Worm (Caenorhabditis elegans) whole organism, young adult: Measurements from ENCODE around the gene Y41D4A.4.

ENCODE experiments used
- B0019.2 ChIP-seq: fragments of 200-800 bp; sonication (Bioruptor generic); conservative IDR thresholded peaks from 2 replicates; pipeline ENCODE4 v1.3.6; 2022; ENCODE audit warnings: missing genetic modification reagents, missing genetic modification characterization, missing compliant biosample characterization
- B0035.1 ChIP-seq: sonication (generic microtip); optimal IDR thresholded peaks from 2 replicates; lab custom pipeline; 2016; ENCODE audit warnings: missing genetic modification characterization, mild to moderate bottlenecking, missing compliant biosample characterization, missing genotype, missing genetic modification reagents
- B0336.3 ChIP-seq: fragments of 200-800 bp; sonication (Bioruptor generic); IDR thresholded peaks from 2 replicates; pipeline ENCODE4 v1.3.6; 2022; ENCODE audit warnings: missing genetic modification characterization, missing compliant biosample characterization
- D2030.7 ChIP-seq: fragments of 200-800 bp; sonication (Bioruptor generic); IDR thresholded peaks from 2 replicates; pipeline ENCODE4 v1.3.6; 2022; ENCODE audit warnings: missing genetic modification reagents, missing genetic modification characterization, missing compliant biosample characterization
- F23B12.7 ChIP-seq: sonication (generic microtip); optimal IDR thresholded peaks from 2 replicates; lab custom pipeline; 2017; ENCODE audit warnings: missing genetic modification characterization, mild to moderate bottlenecking, missing compliant biosample characterization, antibody characterized with exemption, moderate library complexity; ENCODE audit not compliant: insufficient read depth
- F33H1.4 ChIP-seq: fragments of 200-800 bp; sonication (Bioruptor generic); IDR thresholded peaks from 2 replicates; pipeline ENCODE4 v1.3.6; 2022; ENCODE audit warnings: missing genetic modification reagents, missing genetic modification characterization, missing compliant biosample characterization
- F52B5.7 ChIP-seq: sonication (generic microtip); optimal IDR thresholded peaks from 2 replicates; lab custom pipeline; 2016; ENCODE audit warnings: mild to moderate bottlenecking, missing genetic modification characterization, missing compliant biosample characterization
- K12H6.12 ChIP-seq: fragments of 200-800 bp; sonication (Bioruptor generic); optimal IDR thresholded peaks from 2 replicates; lab custom pipeline; 2018; ENCODE audit warnings: mild to moderate bottlenecking, missing genetic modification characterization, missing compliant biosample characterization
- T07F8.4 ChIP-seq: sonication (generic microtip); optimal IDR thresholded peaks from 2 replicates; lab custom pipeline; 2016; ENCODE audit warnings: mild to moderate bottlenecking, missing genetic modification characterization, moderate library complexity, missing compliant biosample characterization
- T26A5.8 ChIP-seq: sonication (generic microtip); optimal IDR thresholded peaks from 2 replicates; lab custom pipeline; 2016; ENCODE audit warnings: missing genetic modification characterization, missing compliant biosample characterization
- ZK185.1 ChIP-seq: sonication (generic microtip); optimal IDR thresholded peaks from 2 replicates; lab custom pipeline; 2016; ENCODE audit warnings: mild to moderate bottlenecking, missing genetic modification characterization, missing compliant biosample characterization; ENCODE audit not compliant: poor library complexity, severe bottlenecking
- aptf-3 ChIP-seq: fragments of 200-800 bp; sonication (Bioruptor generic); IDR thresholded peaks from 2 replicates; pipeline ENCODE4 v1.3.6; 2022; ENCODE audit warnings: missing genetic modification characterization, missing compliant biosample characterization
- atf-7 ChIP-seq: sonication (generic microtip); optimal IDR thresholded peaks from 2 replicates; lab custom pipeline; 2017; ENCODE audit warnings: mild to moderate bottlenecking, missing genetic modification characterization, missing compliant biosample characterization
- athp-1 ChIP-seq: sonication (generic microtip); optimal IDR thresholded peaks from 2 replicates; lab custom pipeline; 2017; ENCODE audit warnings: mild to moderate bottlenecking, missing genetic modification characterization, missing compliant biosample characterization
- bed-1 ChIP-seq: fragments of 200-800 bp; sonication (Bioruptor generic); IDR thresholded peaks from 2 replicates; pipeline ENCODE4 v1.3.6; 2022; ENCODE audit warnings: missing genetic modification reagents, missing genetic modification characterization, missing compliant biosample characterization
- ccch-3 ChIP-seq: fragments of 200-800 bp; sonication (Bioruptor generic); optimal IDR thresholded peaks from 2 replicates; lab custom pipeline; 2018; ENCODE audit warnings: mild to moderate bottlenecking, missing genetic modification characterization, missing compliant biosample characterization
- cebp-1 ChIP-seq, 2 experiments: fragments of 200-800 bp in 1 of 2; sonication (Bioruptor generic) in 1 of 2; sonication (generic microtip) in 1 of 2; IDR thresholded peaks in 1 of 2; optimal IDR thresholded peaks in 1 of 2; 2 replicates each; pipeline versions ENCODE4 v1.3.6 to Lab custom; 2017 to 2022; ENCODE audit warnings: missing compliant biosample characterization in 2 of 2, missing genetic modification characterization in 2 of 2, mild to moderate bottlenecking in 1 of 2, missing genetic modification reagents in 1 of 2, moderate library complexity in 1 of 2
- chd-7 ChIP-seq: sonication (generic microtip); optimal IDR thresholded peaks from 2 replicates; lab custom pipeline; 2016; ENCODE audit warnings: mild to moderate bottlenecking, missing genetic modification characterization, moderate library complexity, missing compliant biosample characterization
- dpff-1 ChIP-seq: sonication (generic microtip); optimal IDR thresholded peaks from 2 replicates; lab custom pipeline; 2017; ENCODE audit warnings: mild to moderate bottlenecking, missing genetic modification characterization, missing compliant biosample characterization
- efl-1 ChIP-seq: fragments of 150-350 bp; optimal IDR thresholded peaks from 2 replicates; lab custom pipeline; 2014; ENCODE audit warnings: missing biosample characterization, missing genetic modification reagents, missing genetic modification characterization
- egl-18 ChIP-seq: fragments of 200-800 bp; sonication (Bioruptor generic); IDR thresholded peaks from 2 replicates; pipeline ENCODE4 v1.3.6; 2022; ENCODE audit warnings: missing genetic modification reagents, missing genetic modification characterization, missing compliant biosample characterization
- ekl-4 ChIP-seq: fragments of 200-800 bp; sonication (Bioruptor generic); IDR thresholded peaks from 2 replicates; pipeline ENCODE4 v1.3.6; 2022; ENCODE audit warnings: missing genetic modification reagents, missing genetic modification characterization, missing compliant biosample characterization
- ets-4 ChIP-seq: fragments of 200-800 bp; sonication (Bioruptor generic); optimal IDR thresholded peaks from 2 replicates; lab custom pipeline; 2018; ENCODE audit warnings: mild to moderate bottlenecking, missing genetic modification characterization, missing compliant biosample characterization
- him-1 ChIP-seq: sonication (generic microtip); optimal IDR thresholded peaks from 2 replicates; lab custom pipeline; 2016; ENCODE audit warnings: missing genotype, missing genetic modification reagents, missing genetic modification characterization, missing compliant biosample characterization
- lag-1 ChIP-seq: fragments of 200-800 bp; sonication (Bioruptor generic); IDR thresholded peaks from 2 replicates; pipeline ENCODE4 v1.3.6; 2022; ENCODE audit warnings: missing genetic modification reagents, missing genetic modification characterization, missing compliant biosample characterization
- lin-40 ChIP-seq: sonication (generic microtip); optimal IDR thresholded peaks from 2 replicates; lab custom pipeline; 2016; ENCODE audit warnings: missing genetic modification characterization, mild to moderate bottlenecking, missing compliant biosample characterization, missing genotype, missing genetic modification reagents
- lsl-1 ChIP-seq: fragments of 200-800 bp; sonication (Bioruptor generic); optimal IDR thresholded peaks from 2 replicates; lab custom pipeline; 2018; ENCODE audit warnings: mild to moderate bottlenecking, missing genetic modification characterization, moderate library complexity, missing compliant biosample characterization
- madf-6 ChIP-seq: fragments of 200-800 bp; sonication (Bioruptor generic); IDR thresholded peaks from 2 replicates; pipeline ENCODE4 v1.3.6; 2022; ENCODE audit warnings: missing genetic modification reagents, missing genetic modification characterization, missing compliant biosample characterization
- mcd-1 ChIP-seq: fragments of 200-800 bp; sonication (Bioruptor generic); IDR thresholded peaks from 2 replicates; pipeline ENCODE4 v1.3.6; 2022; ENCODE audit warnings: missing genetic modification reagents, missing genetic modification characterization, missing compliant biosample characterization
- mel-28 ChIP-seq: sonication (generic microtip); optimal IDR thresholded peaks from 2 replicates; lab custom pipeline; 2016; ENCODE audit warnings: borderline replicate concordance, mild to moderate bottlenecking, missing genetic modification characterization, missing compliant biosample characterization
- mes-4 ChIP-seq: sonication (generic microtip); optimal IDR thresholded peaks from 2 replicates; lab custom pipeline; 2016; ENCODE audit warnings: missing genotype, missing genetic modification characterization, missing compliant biosample characterization
- mxl-1 ChIP-seq: sonication (generic microtip); optimal IDR thresholded peaks from 2 replicates; lab custom pipeline; 2016; ENCODE audit warnings: missing genetic modification characterization, missing compliant biosample characterization
- nfyb-1 ChIP-seq: fragments of 200-800 bp; sonication (Bioruptor generic); IDR thresholded peaks from 2 replicates; pipeline ENCODE4 v1.3.6; 2022; ENCODE audit warnings: missing genetic modification reagents, missing genetic modification characterization, missing compliant biosample characterization
- nhr-179 ChIP-seq: sonication (generic microtip); optimal IDR thresholded peaks from 2 replicates; lab custom pipeline; 2016; ENCODE audit warnings: mild to moderate bottlenecking, missing genetic modification characterization, missing compliant biosample characterization
- nhr-27 ChIP-seq: fragments of 200-800 bp; sonication (Bioruptor generic); optimal IDR thresholded peaks from 2 replicates; lab custom pipeline; 2018; ENCODE audit warnings: mild to moderate bottlenecking, missing genetic modification characterization, moderate library complexity, missing compliant biosample characterization
- rec-8 ChIP-seq, 2 experiments: sonication (generic microtip); optimal IDR thresholded peaks; 2 replicates each; lab custom pipeline; 2016; ENCODE audit warnings: mild to moderate bottlenecking in 2 of 2, missing genetic modification characterization in 2 of 2, missing genetic modification reagents in 2 of 2, missing genotype in 2 of 2, missing biosample characterization in 1 of 2, missing compliant biosample characterization in 1 of 2, moderate library complexity in 1 of 2
- sdz-38 ChIP-seq: sonication (generic microtip); optimal IDR thresholded peaks from 2 replicates; lab custom pipeline; 2016; ENCODE audit warnings: missing genotype, missing genetic modification characterization, missing compliant biosample characterization
- snpc-1.1 ChIP-seq: sonication (generic microtip); optimal IDR thresholded peaks from 2 replicates; lab custom pipeline; 2017; ENCODE audit warnings: missing genetic modification characterization, mild to moderate bottlenecking, missing compliant biosample characterization, antibody characterized with exemption, moderate library complexity, missing genotype, missing genetic modification reagents; ENCODE audit not compliant: insufficient read depth
- snpc-1.3 ChIP-seq: sonication (generic microtip); optimal IDR thresholded peaks from 2 replicates; lab custom pipeline; 2017; ENCODE audit warnings: missing genetic modification characterization, mild to moderate bottlenecking, missing compliant biosample characterization, antibody characterized with exemption, moderate library complexity, missing genotype, missing genetic modification reagents; ENCODE audit not compliant: insufficient read depth
- snpc-3.4 ChIP-seq: sonication (generic microtip); optimal IDR thresholded peaks from 2 replicates; lab custom pipeline; 2017; ENCODE audit warnings: missing genetic modification characterization, mild to moderate bottlenecking, missing compliant biosample characterization, antibody characterized with exemption, moderate library complexity, missing genotype, missing genetic modification reagents
- unc-62 ChIP-seq: fragments of 150-350 bp; optimal IDR thresholded peaks from 2 replicates; lab custom pipeline; 2014; ENCODE audit warnings: missing biosample characterization, missing genetic modification reagents, missing genetic modification characterization
- xnd-1 ChIP-seq: sonication (generic microtip); optimal IDR thresholded peaks from 2 replicates; lab custom pipeline; 2016; ENCODE audit warnings: missing genotype, missing genetic modification reagents, missing genetic modification characterization, missing compliant biosample characterization
- ztf-18 ChIP-seq: sonication (generic microtip); optimal IDR thresholded peaks from 2 replicates; lab custom pipeline; 2016; ENCODE audit warnings: missing genotype, mild to moderate bottlenecking, missing genetic modification characterization, missing compliant biosample characterization
- ztf-22 ChIP-seq: fragments of 200-800 bp; sonication (Bioruptor generic); optimal IDR thresholded peaks from 2 replicates; lab custom pipeline; 2018; ENCODE audit warnings: mild to moderate bottlenecking, missing genetic modification characterization, moderate library complexity, missing compliant biosample characterization
- ztf-28 ChIP-seq: fragments of 200-800 bp; sonication (Bioruptor generic); IDR thresholded peaks from 2 replicates; pipeline ENCODE4 v1.3.6; 2022; ENCODE audit warnings: missing genetic modification reagents, missing genetic modification characterization, missing compliant biosample characterization
- ztf-3 ChIP-seq: fragments of 200-800 bp; sonication (Bioruptor generic); optimal IDR thresholded peaks from 2 replicates; lab custom pipeline; 2018; ENCODE audit warnings: mild to moderate bottlenecking, missing genetic modification characterization, missing compliant biosample characterization

Y41D4A.4 gene

DNA sequence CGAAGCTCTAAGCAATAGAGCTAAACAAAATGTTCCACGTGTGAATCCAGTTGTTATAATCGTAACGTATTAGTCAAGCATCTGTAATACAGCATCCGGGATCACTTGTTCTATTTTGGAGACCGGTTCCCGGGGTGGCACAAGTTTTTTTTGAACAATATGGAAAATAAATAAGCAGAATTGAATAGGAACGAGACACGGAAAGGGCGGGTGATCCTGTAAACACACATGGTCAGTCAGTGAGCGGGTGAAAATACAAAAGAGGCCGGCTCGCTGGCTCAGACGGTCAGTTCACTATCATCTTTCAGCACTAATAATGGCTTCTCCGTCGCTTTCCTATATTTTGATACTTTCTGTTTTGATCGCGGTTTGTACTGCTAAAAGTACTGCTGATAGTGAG, 19.9 kb upstream of the Y41D4A.4 start, which contains the start of gene K08D12.8:
Gene K08D12.8 (plus strand): TSS at position 301 of the 400 bp plus-strand sequence.
- TF ChIP-seq dpff-1 (tag; lab: Kevin White, UChicago) (no peak), mel-28 (no peak), xnd-1 (no peak)

DNA sequence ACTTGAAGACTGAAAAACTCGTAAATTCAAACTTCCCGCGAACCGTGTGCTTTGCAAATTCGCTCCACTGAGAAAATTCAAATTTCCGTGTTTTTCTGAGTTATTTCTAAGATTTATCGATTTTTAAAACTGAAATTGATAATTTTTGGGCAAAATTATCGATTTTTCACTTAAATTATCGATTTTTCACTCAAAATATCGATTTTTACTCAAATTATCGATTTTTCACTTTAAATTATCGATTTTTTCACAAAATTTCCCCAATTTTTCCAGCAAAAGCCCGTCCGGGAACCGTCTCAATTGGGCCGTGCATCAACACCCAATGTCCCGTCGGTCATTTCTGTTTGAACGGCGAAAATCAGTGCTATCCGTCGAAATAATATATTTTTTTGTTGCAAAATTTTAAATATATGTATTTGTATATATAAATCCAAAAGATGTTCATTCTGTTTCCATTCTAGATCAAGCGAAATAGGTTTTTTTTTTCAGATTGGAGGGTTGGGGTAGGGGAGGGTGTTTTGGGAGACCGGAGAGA, 18.2 kb upstream of the Y41D4A.4 start:
- TF ChIP-seq bed-1 (no peak), madf-6 (GFP tag; lab: Robert Waterston, UW) (peak; percentile 50; the same call in 1 of the 2 replicates), lin-40 (tag; lab: Kevin White, UChicago) (no peak), egl-18 (GFP tag; lab: Robert Waterston, UW) (no peak), F23B12.7 (tag; lab: Kevin White, UChicago) (no peak), ztf-22 (no peak), unc-62 (GFP tag; lab: Kevin White, UChicago) (no peak), F52B5.7 (tag; lab: Kevin White, UChicago) (peak; percentile 9), ets-4 (GFP tag; lab: Kevin White, UChicago) (no peak), atf-7 (tag; lab: Kevin White, UChicago) (peak; percentile 37), nfyb-1 (GFP tag; lab: Robert Waterston, UW) (0 out of 2 replicates have a peak, but pooled peaks have one; percentile 27), ekl-4 (no peak), nhr-27 (no peak), ccch-3 (no peak), sdz-38 (no peak), F33H1.4 (GFP tag; lab: Robert Waterston, UW) (0 out of 2 replicates have a peak, but pooled peaks have one; percentile 7), T07F8.4 (tag; lab: Kevin White, UChicago) (no peak), ztf-28 (GFP tag; lab: Robert Waterston, UW) (no peak), D2030.7 (GFP tag; lab: Robert Waterston, UW) (no peak), B0019.2 (GFP tag; lab: Robert Waterston, UW) (no peak), ztf-3 (no peak), K12H6.12 (no peak), mxl-1 (tag; lab: Kevin White, UChicago) (no peak), B0336.3 (GFP tag; lab: Robert Waterston, UW) (peak; percentile 79), snpc-3.4 (no peak), ztf-18 (tag; lab: Kevin White, UChicago) (no peak), efl-1 (GFP tag; lab: Kevin White, UChicago) (peak; percentile 25), snpc-1.3 (tag; lab: Kevin White, UChicago) (no peak), mes-4 (tag; lab: Kevin White, UChicago) (no peak), ZK185.1 (no peak), aptf-3 (no peak), him-1 (tag; lab: Kevin White, UChicago) (no peak), athp-1 (tag; lab: Kevin White, UChicago) (peak; percentile 14), cebp-1 (GFP tag; IDR thresholded peaks at IDR 0.05; lab: Robert Waterston, UW) (no peak), cebp-1 (tag; optimal IDR thresholded peaks at IDR 0.05; lab: Kevin White, UChicago) (peak; percentile 29), T26A5.8 (no peak), B0035.1 (no peak), lag-1 (no peak), rec-8 (tag; optimal IDR thresholded peaks at IDR 0.05; lab: Kevin White, UChicago) (no peak), snpc-1.1 (tag; lab: Kevin White, UChicago) (no peak), lsl-1 (no peak), nhr-179 (tag; lab: Kevin White, UChicago) (no peak), chd-7 (tag; lab: Kevin White, UChicago) (no peak), mcd-1 (GFP tag; lab: Robert Waterston, UW) (0 out of 2 replicates have a peak, but pooled peaks have one; percentile 16)
